Fruit fly (Drosophila melanogaster): ENCODE data around the gene CG34260.

Gene CG34260

dm6 chr3L:20733530-20734257, 19.8 kb downstream of the CG34260 start:
- TF ChIP-seq CG34367 (tag; optimal IDR thresholded peaks at IDR 0.05) (no peak), fd96Ca (GFP tag; IDR thresholded peaks at IDR 0.05) (peak; percentile 53; the same call in 1 of the 3 replicates), CG15710 (tag; optimal IDR thresholded peaks at IDR 0.05) (no peak), gl (tag; optimal IDR thresholded peaks at IDR 0.05) (no peak), Snoo (tag; optimal IDR thresholded peaks at IDR 0.05) (no peak), CG8159 (tag; optimal IDR thresholded peaks at IDR 0.05) (no peak), rn (GFP tag; IDR thresholded peaks at IDR 0.05) (no peak), CG9948 (tag; optimal IDR thresholded peaks at IDR 0.05) (no peak), CG4496 (GFP tag; IDR thresholded peaks at IDR 0.05) (peak; percentile 40; the same call in 1 of the 3 replicates), EcR (GFP tag; optimal IDR thresholded peaks at IDR 0.05) (peak; percentile 53), CG14655 (GFP tag; optimal IDR thresholded peaks at IDR 0.05) (peak; percentile 8), CG13204 (GFP tag; optimal IDR thresholded peaks at IDR 0.05) (peak; percentile 83), D1 (tag; optimal IDR thresholded peaks at IDR 0.05) (no peak)

dm6 chr3L:20734258-20734624, 20.3 kb downstream of the CG34260 start:
- TF ChIP-seq CG4496 (GFP tag; IDR thresholded peaks at IDR 0.05) (no peak), CG14655 (GFP tag; optimal IDR thresholded peaks at IDR 0.05) (no peak), Pif1B (GFP tag; optimal IDR thresholded peaks at IDR 0.05) (no peak), CG12605 (GFP tag; IDR thresholded peaks at IDR 0.05) (no peak)

DNA sequence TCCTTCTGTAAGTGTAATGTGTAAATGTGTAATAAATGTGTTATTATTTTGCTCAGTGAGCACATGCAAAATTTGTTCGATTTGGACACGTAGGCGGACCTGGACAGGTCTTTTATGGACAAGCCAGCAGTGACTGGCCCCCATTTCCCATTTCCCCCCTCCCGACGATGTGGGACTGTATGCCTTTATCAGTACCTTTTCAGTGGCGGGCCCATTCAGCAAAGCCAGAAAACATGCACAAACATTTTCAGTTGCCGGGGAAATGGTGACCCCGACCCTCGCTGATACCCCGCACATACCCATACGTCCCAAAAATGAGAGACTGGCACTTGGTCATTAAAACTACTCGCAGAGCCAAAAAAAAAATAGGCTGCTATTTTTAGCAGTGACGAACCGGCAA, 22.4 kb downstream of the CG34260 start:
- TF ChIP-seq CG10348 (GFP tag; IDR thresholded peaks at IDR 0.05) (no peak), CG4496 (GFP tag; IDR thresholded peaks at IDR 0.05) (no peak), CG17806 (tag; optimal IDR thresholded peaks at IDR 0.05) (no peak), CG8301 (tag; optimal IDR thresholded peaks at IDR 0.05) (no peak), CG13204 (GFP tag; optimal IDR thresholded peaks at IDR 0.05) (no peak), CG15710 (tag; optimal IDR thresholded peaks at IDR 0.05) (no peak), D1 (tag; optimal IDR thresholded peaks at IDR 0.05) (no peak), CG12605 (GFP tag; IDR thresholded peaks at IDR 0.05) (no peak), CG32121 (GFP tag; IDR thresholded peaks at IDR 0.05) (no peak), CG34367 (tag; optimal IDR thresholded peaks at IDR 0.05) (no peak)

dm6 chr3L:20737346-20737745, 23.4 kb downstream of the CG34260 start:
- TF ChIP-seq gl (tag; optimal IDR thresholded peaks at IDR 0.05): peak; percentile 13
- 0 out of 3 replicates have a peak, but pooled peaks have one; percentile 37 for TF ChIP-seq CG4496 (GFP tag; IDR thresholded peaks at IDR 0.05)
- no peak for TF ChIP-seq Ets98B (GFP tag; IDR thresholded peaks at IDR 0.05)
- TF ChIP-seq EcR (GFP tag; optimal IDR thresholded peaks at IDR 0.05): peak; percentile 47
- TF ChIP-seq CG8301 (tag; optimal IDR thresholded peaks at IDR 0.05): no peak
- peak; percentile 17 for TF ChIP-seq CG8159 (tag; optimal IDR thresholded peaks at IDR 0.05)

dm6 chr3L:20739414-20739813, 25.5 kb downstream of the CG34260 start, which contains the start of gene Gr77a:
TSS of gene Gr77a (minus strand) at chr3L:20739430.
- TF ChIP-seq CG8301 (tag; optimal IDR thresholded peaks at IDR 0.05) (no peak), CG4496 (GFP tag; IDR thresholded peaks at IDR 0.05) (no peak), CG34367 (tag; optimal IDR thresholded peaks at IDR 0.05) (peak; percentile 1), Pif1A (GFP tag; optimal IDR thresholded peaks at IDR 0.05) (peak; percentile 26), CG13204 (GFP tag; optimal IDR thresholded peaks at IDR 0.05) (no peak), Pif1B (GFP tag; optimal IDR thresholded peaks at IDR 0.05) (peak; percentile 38), Snoo (tag; optimal IDR thresholded peaks at IDR 0.05) (no peak), CG15710 (tag; optimal IDR thresholded peaks at IDR 0.05) (peak; percentile 51), CG14655 (GFP tag; optimal IDR thresholded peaks at IDR 0.05) (peak; percentile 29), CG17806 (tag; optimal IDR thresholded peaks at IDR 0.05) (peak; percentile 49), CG12605 (GFP tag; IDR thresholded peaks at IDR 0.05) (no peak), CG8159 (tag; optimal IDR thresholded peaks at IDR 0.05) (peak; percentile 61), CG32121 (GFP tag; IDR thresholded peaks at IDR 0.05) (no peak), D1 (tag; optimal IDR thresholded peaks at IDR 0.05) (no peak), gl (tag; optimal IDR thresholded peaks at IDR 0.05) (no peak), Ets98B (GFP tag; IDR thresholded peaks at IDR 0.05) (no peak), CG10348 (GFP tag; IDR thresholded peaks at IDR 0.05) (no peak), rn (GFP tag; IDR thresholded peaks at IDR 0.05) (no peak), CG9948 (tag; optimal IDR thresholded peaks at IDR 0.05) (peak; percentile 51), fd96Ca (GFP tag; IDR thresholded peaks at IDR 0.05) (no peak), EcR (GFP tag; optimal IDR thresholded peaks at IDR 0.05) (no peak)

dm6 chr3L:20747299-20747925, 33.5 kb downstream of the CG34260 start:
- TF ChIP-seq CG13204 (GFP tag; optimal IDR thresholded peaks at IDR 0.05) (no peak), CG14655 (GFP tag; optimal IDR thresholded peaks at IDR 0.05) (peak; percentile 5), Snoo (tag; optimal IDR thresholded peaks at IDR 0.05) (peak; percentile 4), CG4496 (GFP tag; IDR thresholded peaks at IDR 0.05) (no peak), D1 (tag; optimal IDR thresholded peaks at IDR 0.05) (no peak), EcR (GFP tag; optimal IDR thresholded peaks at IDR 0.05) (no peak)

Data from whole organism, pupa.